Worm (Caenorhabditis elegans): ENCODE data around the gene F38A5.8.

The F38A5.8 gene

DNA sequence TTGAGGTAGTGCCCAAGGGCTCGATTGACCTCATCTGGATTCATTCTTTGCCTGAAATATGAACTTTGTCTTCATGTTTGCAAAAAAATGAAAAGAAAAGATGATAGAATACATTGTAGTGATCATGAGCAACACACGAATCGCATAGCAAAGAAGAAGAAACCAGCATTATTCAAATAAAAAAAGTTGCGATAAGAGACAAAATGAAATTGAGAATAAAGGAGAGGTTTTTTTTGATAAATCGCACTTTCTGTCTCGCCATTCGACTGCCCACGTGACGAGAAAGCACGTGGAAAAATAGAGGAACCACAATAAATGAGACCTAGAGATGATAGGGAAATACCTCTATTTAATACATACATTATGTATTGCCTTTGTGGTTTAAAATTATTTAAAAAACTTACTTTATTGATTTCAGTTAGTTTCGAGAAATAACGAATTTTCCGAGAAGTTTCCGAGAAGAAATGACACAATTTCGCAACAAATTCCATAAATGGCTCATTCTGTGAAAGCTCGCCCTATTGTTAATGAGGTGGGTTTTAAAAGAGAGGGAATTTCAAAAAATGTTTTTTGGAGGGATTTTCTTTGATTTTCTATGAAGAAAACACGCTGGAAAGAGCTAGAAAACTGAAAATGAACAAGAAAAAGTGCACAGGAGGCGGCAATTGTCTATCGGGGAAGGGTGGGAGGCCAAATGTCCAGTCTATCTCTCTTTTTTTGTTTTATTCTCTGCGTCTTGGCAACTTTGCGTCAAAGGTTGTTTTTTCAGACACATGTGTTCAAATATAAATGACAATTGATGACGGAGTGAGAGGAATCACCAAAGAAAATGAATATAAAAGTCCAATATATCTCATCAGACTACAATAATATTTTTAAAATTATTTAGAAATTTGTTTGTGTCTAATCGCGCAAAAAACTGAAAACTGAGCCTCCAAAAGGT, 43.9 kb upstream of the F38A5.8 start, which contains the start of gene paqr-1 (continued):
- TF ChIP-seq egl-27 (tag; optimal IDR thresholded peaks at IDR 0.05) (no peak), elt-3 (tag; optimal IDR thresholded peaks at IDR 0.05) (peak in 1 of 6 experiments; percentile 28), nhr-76 (tag; optimal IDR thresholded peaks at IDR 0.05) (no peak), tbx-2 (tag; optimal IDR thresholded peaks at IDR 0.05) (no peak), ceh-90 (tag; optimal IDR thresholded peaks at IDR 0.05) (no peak), aly-2 (tag; optimal IDR thresholded peaks at IDR 0.05) (no peak), pax-3 (tag; optimal IDR thresholded peaks at IDR 0.05) (no peak), ceh-63 (GFP tag; optimal IDR thresholded peaks at IDR 0.05) (no peak), zag-1 (tag; optimal IDR thresholded peaks at IDR 0.05) (no peak), efl-3 (GFP tag; optimal IDR thresholded peaks at IDR 0.05) (no peak), fkh-10 (GFP tag; optimal IDR thresholded peaks at IDR 0.05) (no peak), vab-15 (tag; optimal IDR thresholded peaks at IDR 0.05) (no peak), efl-1 (optimal IDR thresholded peaks at IDR 0.05) (peak; percentile 80 to 85), efl-1 (GFP tag; optimal IDR thresholded peaks at IDR 0.05 in 1 of 2) (peak; percentile 81 to 94), lin-14 (GFP tag; optimal IDR thresholded peaks at IDR 0.05) (peak; percentile 47), F16B12.6 (tag; optimal IDR thresholded peaks at IDR 0.05) (no peak), nhr-77 (tag; optimal IDR thresholded peaks at IDR 0.05) (no peak), ets-5 (GFP tag; IDR thresholded peaks at IDR 0.05) (no peak), ceh-88 (GFP tag; IDR thresholded peaks at IDR 0.05) (no peak), nhr-12 (tag; optimal IDR thresholded peaks at IDR 0.05) (no peak), ces-1 (GFP tag; optimal IDR thresholded peaks at IDR 0.05) (no peak), ama-1 (optimal IDR thresholded peaks at IDR 0.05) (no peak), tlp-1 (tag; optimal IDR thresholded peaks at IDR 0.05) (no peak), mep-1 (tag; optimal IDR thresholded peaks at IDR 0.05) (peak; percentile 42), mef-2 (tag; optimal IDR thresholded peaks at IDR 0.05) (no peak), alr-1 (tag; optimal IDR thresholded peaks at IDR 0.05; ENCODE audit: borderline replicate concordance) (no peak), skn-1 (tag; optimal IDR thresholded peaks at IDR 0.05) (no peak), nhr-71 (tag; optimal IDR thresholded peaks at IDR 0.05) (peak; percentile 72), irx-1 (tag; optimal IDR thresholded peaks at IDR 0.05) (peak; percentile 19), dpl-1 (GFP tag; optimal IDR thresholded peaks at IDR 0.05) (peak; percentile 55 to 86 (median 71)), jun-1 (tag; optimal IDR thresholded peaks at IDR 0.05) (no peak), ztf-11 (tag; optimal IDR thresholded peaks at IDR 0.05) (no peak), mab-9 (GFP tag; IDR thresholded peaks at IDR 0.05) (no peak), C34B4.2 (tag; optimal IDR thresholded peaks at IDR 0.05) (no peak), mdl-1 (tag; optimal IDR thresholded peaks at IDR 0.05) (peak in 1 of 2 experiments; percentile 74), unc-98 (GFP tag; IDR thresholded peaks at IDR 0.05) (no peak), nhr-47 (tag; optimal IDR thresholded peaks at IDR 0.05) (peak; percentile 50), nhr-85 (tag) (peak; percentile 87), nhr-20 (tag; optimal IDR thresholded peaks at IDR 0.05) (peak; percentile 76), lin-35 (GFP tag; optimal IDR thresholded peaks at IDR 0.05) (peak; percentile 66 to 81)

- TF ChIP-seq mdl-1 (tag; optimal IDR thresholded peaks at IDR 0.05) (peak in 1 of 2 experiments; percentile 40), skn-1 (tag; optimal IDR thresholded peaks at IDR 0.05) (peak; percentile 72), nhr-237 (tag; optimal IDR thresholded peaks at IDR 0.05) (peak; percentile 22), mab-9 (GFP tag; IDR thresholded peaks at IDR 0.05) (peak; percentile 37; the same call in 1 of the 2 replicates), nhr-85 (tag) (peak; percentile 68), nhr-71 (tag; optimal IDR thresholded peaks at IDR 0.05) (peak; percentile 83), F16B12.6 (tag; optimal IDR thresholded peaks at IDR 0.05) (peak; percentile 2), unc-130 (tag; optimal IDR thresholded peaks at IDR 0.05) (peak; percentile 51), sox-4 (tag; optimal IDR thresholded peaks at IDR 0.05) (no peak), lin-35 (GFP tag; optimal IDR thresholded peaks at IDR 0.05) (peak; percentile 75 to 78), nhr-11 (tag; optimal IDR thresholded peaks at IDR 0.05) (no peak), egl-27 (tag; optimal IDR thresholded peaks at IDR 0.05) (no peak), mef-2 (tag; optimal IDR thresholded peaks at IDR 0.05) (no peak), fkh-4 (tag; optimal IDR thresholded peaks at IDR 0.05; ENCODE audit: borderline replicate concordance) (no peak), aha-1 (tag; optimal IDR thresholded peaks at IDR 0.05) (no peak), efl-3 (GFP tag; optimal IDR thresholded peaks at IDR 0.05) (no peak), tlp-1 (tag; optimal IDR thresholded peaks at IDR 0.05) (no peak), nhr-47 (tag; optimal IDR thresholded peaks at IDR 0.05) (peak; percentile 75), C34B4.2 (tag; optimal IDR thresholded peaks at IDR 0.05) (no peak), tbx-2 (tag; optimal IDR thresholded peaks at IDR 0.05) (peak; percentile 64), swsn-7 (tag; optimal IDR thresholded peaks at IDR 0.05) (peak; percentile 74), lsy-2 (tag; optimal IDR thresholded peaks at IDR 0.05) (peak; percentile 60 to 72), dsc-1 (tag; optimal IDR thresholded peaks at IDR 0.05) (peak; percentile 69)
Observed at ce11 chrIV:6556624-6557368, 42.8 kb upstream of the F38A5.8 start, which contains the start of gene try-3. Gene try-3, plus strand, starts transcription at chrIV:6557155.
